Fruit fly (Drosophila melanogaster): ENCODE data around the gene CG5043.
A peak's percentile ranks its signal among the peaks of the same experiment; 100 is the strongest.

The CG5043 gene

DNA sequence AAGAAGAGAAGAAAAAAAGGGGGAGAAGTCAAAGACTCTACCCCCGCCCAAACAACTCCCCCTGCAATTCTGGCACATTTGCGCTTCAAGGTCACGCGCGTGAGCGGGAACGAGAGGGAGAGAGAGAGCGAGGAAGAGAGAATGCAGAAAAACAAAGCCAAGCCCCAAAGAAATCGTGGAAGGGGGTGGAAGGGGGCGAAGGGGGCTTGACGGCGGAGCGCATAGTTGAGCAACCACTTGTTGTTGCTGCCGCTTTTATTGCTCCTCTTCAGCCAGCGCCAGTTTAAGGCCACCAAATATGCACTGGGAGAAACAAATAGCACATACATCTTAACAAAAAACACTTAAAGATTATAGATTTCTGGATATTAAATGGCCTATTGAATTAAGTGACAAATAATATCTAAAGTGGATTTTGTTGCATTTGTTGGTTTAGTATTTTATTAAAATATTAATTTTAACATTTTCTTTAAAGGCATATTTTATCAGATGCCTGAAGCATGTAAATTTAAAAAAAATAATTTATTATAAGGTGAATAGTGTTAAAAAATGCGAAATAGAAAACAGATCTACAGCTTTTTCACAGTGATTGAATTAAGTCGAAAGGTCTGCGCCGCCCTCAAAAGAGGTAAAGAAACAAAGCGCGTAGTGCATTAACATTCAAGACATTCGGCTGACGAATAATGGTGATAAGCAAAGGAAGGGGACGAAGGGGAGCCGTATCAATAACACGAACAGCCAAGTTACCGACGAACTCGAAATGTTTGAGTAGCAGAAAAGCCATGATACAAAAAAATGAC, 3.7 kb upstream of the CG5043 start (continued):
- TF ChIP-seq Lpt (GFP tag; optimal IDR thresholded peaks at IDR 0.05) = peak; percentile 93
- TF ChIP-seq Sox102F (GFP tag; optimal IDR thresholded peaks at IDR 0.05) = peak; percentile 73
- TF ChIP-seq Met (GFP tag; optimal IDR thresholded peaks at IDR 0.05) = peak; percentile 94
- peak; percentile 93 for TF ChIP-seq CG7368 (GFP tag; optimal IDR thresholded peaks at IDR 0.05)
- TF ChIP-seq CG16779 (tag; optimal IDR thresholded peaks at IDR 0.05) = peak; percentile 87
- TF ChIP-seq OdsH (GFP tag; optimal IDR thresholded peaks at IDR 0.05) = peak; percentile 84
- peak; percentile 82 for TF ChIP-seq Gug (GFP tag; IDR thresholded peaks at IDR 0.05)
- peak; percentile 87 for TF ChIP-seq Hr39 (GFP tag; optimal IDR thresholded peaks at IDR 0.05)
- TF ChIP-seq Ets96B (tag; optimal IDR thresholded peaks at IDR 0.05) = peak; percentile 62
- TF ChIP-seq CG11762 (GFP tag; optimal IDR thresholded peaks at IDR 0.05; ENCODE audit: insufficient read depth) = peak; percentile 95
- TF ChIP-seq CG6808 (GFP tag; optimal IDR thresholded peaks at IDR 0.05) = peak; percentile 97
- TF ChIP-seq Eip93F (GFP tag; optimal IDR thresholded peaks at IDR 0.05) = peak; percentile 35
- peak; percentile 94 for TF ChIP-seq CG8119 (GFP tag; IDR thresholded peaks at IDR 0.05)
- TF ChIP-seq CG3919 (GFP tag; optimal IDR thresholded peaks at IDR 0.05) = peak; percentile 81
- TF ChIP-seq CG10631 (GFP tag; optimal IDR thresholded peaks at IDR 0.05) = peak; percentile 90
- TF ChIP-seq Eip75B (GFP tag; optimal IDR thresholded peaks at IDR 0.05) = peak; percentile 85
- peak; percentile 91 for TF ChIP-seq svp (GFP tag)
- TF ChIP-seq achi (GFP tag; optimal IDR thresholded peaks at IDR 0.05) = peak; percentile 81
- peak; percentile 75 for TF ChIP-seq topi (GFP tag; optimal IDR thresholded peaks at IDR 0.05)
- TF ChIP-seq CG6276 (GFP tag; optimal IDR thresholded peaks at IDR 0.05) = peak; percentile 87
- TF ChIP-seq Blimp-1 (GFP tag; optimal IDR thresholded peaks at IDR 0.05) = peak; percentile 82
- TF ChIP-seq CG6792 (GFP tag; optimal IDR thresholded peaks at IDR 0.05) = peak; percentile 93
- peak; percentile 86 for TF ChIP-seq CG11294 (GFP tag; IDR thresholded peaks at IDR 0.05)
- peak; percentile 59 to 84 for TF ChIP-seq ss (GFP tag; optimal IDR thresholded peaks at IDR 0.05)

dm6 chr2L:17430602-17431358, 2.9 kb upstream of the CG5043 start:
- TF ChIP-seq Sox14 (GFP tag; optimal IDR thresholded peaks at IDR 0.05) = no peak
- no peak for TF ChIP-seq CG6792 (GFP tag; optimal IDR thresholded peaks at IDR 0.05)
- no peak for TF ChIP-seq cyc (GFP tag; optimal IDR thresholded peaks at IDR 0.05)
- TF ChIP-seq Eip78C (GFP tag) = no peak
- TF ChIP-seq CG8632 (GFP tag; optimal IDR thresholded peaks at IDR 0.05) = no peak
- TF ChIP-seq CG10631 (GFP tag; optimal IDR thresholded peaks at IDR 0.05) = no peak
- no peak for TF ChIP-seq CG8319 (GFP tag; optimal IDR thresholded peaks at IDR 0.05)
- TF ChIP-seq Gug (GFP tag; IDR thresholded peaks at IDR 0.05) = no peak
- TF ChIP-seq CG10669 (GFP tag; optimal IDR thresholded peaks at IDR 0.05) = no peak
- TF ChIP-seq dac (GFP tag; optimal IDR thresholded peaks at IDR 0.05) = no peak
- TF ChIP-seq CG7368 (GFP tag; optimal IDR thresholded peaks at IDR 0.05) = no peak
- peak; percentile 18 for TF ChIP-seq CG31627 (GFP tag; optimal IDR thresholded peaks at IDR 0.05)
- TF ChIP-seq Ets21C (GFP tag; optimal IDR thresholded peaks at IDR 0.05) = no peak
- peak; percentile 10; the same call in 2 of the 3 replicates for TF ChIP-seq CG6163 (GFP tag; IDR thresholded peaks at IDR 0.05)
- TF ChIP-seq dsx (GFP tag; optimal IDR thresholded peaks at IDR 0.05; ENCODE audit: poor library complexity, severe bottlenecking) = no peak
- TF ChIP-seq topi (GFP tag; optimal IDR thresholded peaks at IDR 0.05) = no peak
- TF ChIP-seq CG32006 (GFP tag; optimal IDR thresholded peaks at IDR 0.05) = no peak
- TF ChIP-seq CG4318 (GFP tag; optimal IDR thresholded peaks at IDR 0.05) = no peak
- TF ChIP-seq CG16779 (tag; optimal IDR thresholded peaks at IDR 0.05) = no peak
- no peak for TF ChIP-seq fkh (GFP tag; optimal IDR thresholded peaks at IDR 0.05)
- TF ChIP-seq Ets96B (tag; optimal IDR thresholded peaks at IDR 0.05) = peak; percentile 61
- TF ChIP-seq CG11294 (GFP tag; IDR thresholded peaks at IDR 0.05) = no peak
- no peak for TF ChIP-seq CG3032 (tag; optimal IDR thresholded peaks at IDR 0.05)
- no peak for TF ChIP-seq spab (GFP tag; optimal IDR thresholded peaks at IDR 0.05)
- no peak for TF ChIP-seq Smox (GFP tag; optimal IDR thresholded peaks at IDR 0.05)
- TF ChIP-seq CG9139 (GFP tag; optimal IDR thresholded peaks at IDR 0.05) = no peak
- TF ChIP-seq CG8119 (GFP tag; IDR thresholded peaks at IDR 0.05) = peak; percentile 62
- TF ChIP-seq lz (GFP tag; optimal IDR thresholded peaks at IDR 0.05) = no peak
- no peak for TF ChIP-seq Hr39 (GFP tag; optimal IDR thresholded peaks at IDR 0.05)
- peak; percentile 89 for TF ChIP-seq vri (GFP tag; optimal IDR thresholded peaks at IDR 0.05)
- peak; percentile 2 for TF ChIP-seq Sox15 (GFP tag; optimal IDR thresholded peaks at IDR 0.05)
- TF ChIP-seq CG1621 (tag; optimal IDR thresholded peaks at IDR 0.05) = no peak
- no peak for TF ChIP-seq CG34406 (GFP tag; optimal IDR thresholded peaks at IDR 0.05)
